Worm (Caenorhabditis elegans): Measurements from ENCODE around the gene srsx-25.

ce11 chrIV:13331285-13331684 is 33.7 kb upstream of the srsx-25 start, which contains the start of gene pqn-74:
- TF ChIP-seq flt-1 (GFP tag; IDR thresholded peaks at IDR 0.05) (no peak), ama-1 (optimal IDR thresholded peaks at IDR 0.05) (no peak), B0310.2 (tag; optimal IDR thresholded peaks at IDR 0.05) (no peak), ets-7 (tag; optimal IDR thresholded peaks at IDR 0.05) (no peak), pes-1 (GFP tag; IDR thresholded peaks at IDR 0.05) (no peak), tbx-37 (GFP tag; conservative IDR thresholded peaks at IDR 0.05) (no peak), sea-1 (GFP tag; conservative IDR thresholded peaks at IDR 0.05) (no peak), scrt-1 (GFP tag; IDR thresholded peaks at IDR 0.05) (no peak), tra-4 (tag; optimal IDR thresholded peaks at IDR 0.05) (no peak), hmbx-1 (tag; optimal IDR thresholded peaks at IDR 0.05) (no peak), ceh-36 (tag; optimal IDR thresholded peaks at IDR 0.05) (no peak), ceh-13 (GFP tag; optimal IDR thresholded peaks at IDR 0.05) (no peak), F13C5.2 (tag; optimal IDR thresholded peaks at IDR 0.05) (no peak)

Measured in whole organism, early embryonic.